Worm (Caenorhabditis elegans): ENCODE measurements around the gene K08F8.7.

ce11 chrII:8742006-8742847, 12.9 kb downstream of the K08F8.7 start:
- TF ChIP-seq unc-62 (GFP tag; optimal IDR thresholded peaks at IDR 0.05) (no peak), snpc-4 (tag; optimal IDR thresholded peaks at IDR 0.05) (no peak), nhr-11 (tag; optimal IDR thresholded peaks at IDR 0.05) (no peak), egl-27 (tag; optimal IDR thresholded peaks at IDR 0.05) (peak; percentile 38), peb-1 (tag; optimal IDR thresholded peaks at IDR 0.05) (no peak), lsy-2 (tag; optimal IDR thresholded peaks at IDR 0.05) (peak in 1 of 2 experiments; percentile 72), fos-1 (tag; optimal IDR thresholded peaks at IDR 0.05) (peak; percentile 18)

Measured in whole organism, L2 larva.